Worm (Caenorhabditis elegans) whole organism, young adult: ENCODE measurements around the gene F11E6.4.
A peak's percentile ranks its signal among the peaks of the same experiment; 100 is the strongest.

ENCODE experiments used
- B0019.2 ChIP-seq: fragments of 200-800 bp; sonication (Bioruptor generic); conservative IDR thresholded peaks from 2 replicates; pipeline ENCODE4 v1.3.6; 2022; ENCODE audit warnings: missing genetic modification reagents, missing genetic modification characterization, missing compliant biosample characterization
- B0261.1 ChIP-seq: sonication (generic microtip); optimal IDR thresholded peaks from 2 replicates; lab custom pipeline; 2016; ENCODE audit warnings: mild to moderate bottlenecking, missing genetic modification characterization, moderate library complexity, missing compliant biosample characterization
- B0336.3 ChIP-seq: fragments of 200-800 bp; sonication (Bioruptor generic); IDR thresholded peaks from 2 replicates; pipeline ENCODE4 v1.3.6; 2022; ENCODE audit warnings: missing genetic modification characterization, missing compliant biosample characterization
- C06A6.2 ChIP-seq: fragments of 200-800 bp; sonication (Bioruptor generic); conservative IDR thresholded peaks from 2 replicates; pipeline ENCODE4 v1.3.6; 2022; ENCODE audit warnings: missing genetic modification characterization, missing compliant biosample characterization
- F23B12.7 ChIP-seq: sonication (generic microtip); optimal IDR thresholded peaks from 2 replicates; lab custom pipeline; 2017; ENCODE audit warnings: missing genetic modification characterization, mild to moderate bottlenecking, missing compliant biosample characterization, antibody characterized with exemption, moderate library complexity; ENCODE audit not compliant: insufficient read depth
- F39B2.1 ChIP-seq: fragments of 200-800 bp; sonication (Bioruptor generic); IDR thresholded peaks from 2 replicates; pipeline ENCODE4 v1.3.6; 2022; ENCODE audit warnings: missing genetic modification reagents, missing genetic modification characterization, missing compliant biosample characterization
- T07F8.4 ChIP-seq: sonication (generic microtip); optimal IDR thresholded peaks from 2 replicates; lab custom pipeline; 2016; ENCODE audit warnings: mild to moderate bottlenecking, missing genetic modification characterization, moderate library complexity, missing compliant biosample characterization
- Y56A3A.18 ChIP-seq: fragments of 200-800 bp; sonication (Bioruptor generic); IDR thresholded peaks from 2 replicates; pipeline ENCODE4 v1.3.6; 2022; ENCODE audit warnings: missing genetic modification reagents, missing genetic modification characterization, missing compliant biosample characterization
- Y67H2A.10 ChIP-seq: fragments of 200-800 bp; sonication (Bioruptor generic); conservative IDR thresholded peaks from 2 replicates; pipeline ENCODE4 v1.3.6; 2022; ENCODE audit warnings: missing genetic modification reagents, missing genetic modification characterization, missing compliant biosample characterization
- ZK185.1 ChIP-seq: sonication (generic microtip); optimal IDR thresholded peaks from 2 replicates; lab custom pipeline; 2016; ENCODE audit warnings: mild to moderate bottlenecking, missing genetic modification characterization, missing compliant biosample characterization; ENCODE audit not compliant: poor library complexity, severe bottlenecking
- akir-1 ChIP-seq: fragments of 200-800 bp; sonication (Bioruptor generic); optimal IDR thresholded peaks from 2 replicates; lab custom pipeline; 2018; ENCODE audit warnings: mild to moderate bottlenecking, missing genetic modification characterization, moderate library complexity, missing compliant biosample characterization
- ama-1 ChIP-seq, 3 experiments: fragments of 150-350 bp in 1 of 3; sonication (generic microtip) in 2 of 3; optimal IDR thresholded peaks; 2 replicates each; lab custom pipeline; 2014 to 2018; ENCODE audit warnings: missing biosample characterization in 2 of 3, missing genetic modification characterization in 2 of 3, missing genetic modification reagents in 2 of 3
- aptf-2 ChIP-seq: fragments of 200-800 bp; sonication (Bioruptor generic); conservative IDR thresholded peaks from 2 replicates; pipeline ENCODE4 v1.3.6; 2022; ENCODE audit warnings: missing genetic modification reagents, missing genetic modification characterization, missing compliant biosample characterization
- athp-1 ChIP-seq: sonication (generic microtip); optimal IDR thresholded peaks from 2 replicates; lab custom pipeline; 2017; ENCODE audit warnings: mild to moderate bottlenecking, missing genetic modification characterization, missing compliant biosample characterization
- attf-3 ChIP-seq: fragments of 200-800 bp; sonication (Bioruptor generic); conservative IDR thresholded peaks from 2 replicates; pipeline ENCODE4 v1.3.6; 2022; ENCODE audit warnings: missing genetic modification reagents, missing genetic modification characterization, missing compliant biosample characterization
- attf-5 ChIP-seq: fragments of 200-800 bp; sonication (Bioruptor generic); optimal IDR thresholded peaks from 2 replicates; lab custom pipeline; 2018; ENCODE audit warnings: mild to moderate bottlenecking, missing genetic modification characterization, missing compliant biosample characterization
- bed-1 ChIP-seq: fragments of 200-800 bp; sonication (Bioruptor generic); IDR thresholded peaks from 2 replicates; pipeline ENCODE4 v1.3.6; 2022; ENCODE audit warnings: missing genetic modification reagents, missing genetic modification characterization, missing compliant biosample characterization
- bed-2 ChIP-seq: fragments of 200-800 bp; sonication (Bioruptor generic); IDR thresholded peaks from 2 replicates; pipeline ENCODE4 v1.3.6; 2022; ENCODE audit warnings: missing genetic modification reagents, missing genetic modification characterization, missing compliant biosample characterization
- ceh-79 ChIP-seq: sonication (generic microtip); optimal IDR thresholded peaks from 2 replicates; lab custom pipeline; 2017; ENCODE audit warnings: mild to moderate bottlenecking, missing genetic modification characterization, missing compliant biosample characterization
- die-1 ChIP-seq: sonication (generic microtip); optimal IDR thresholded peaks from 2 replicates; lab custom pipeline; 2016; ENCODE audit warnings: missing genotype, mild to moderate bottlenecking, missing genetic modification characterization, missing compliant biosample characterization
- ets-4 ChIP-seq: fragments of 200-800 bp; sonication (Bioruptor generic); optimal IDR thresholded peaks from 2 replicates; lab custom pipeline; 2018; ENCODE audit warnings: mild to moderate bottlenecking, missing genetic modification characterization, missing compliant biosample characterization
- fkh-3 ChIP-seq: sonication (generic microtip); optimal IDR thresholded peaks from 2 replicates; lab custom pipeline; 2016; ENCODE audit warnings: mild to moderate bottlenecking, missing genetic modification characterization, missing compliant biosample characterization
- gei-17 ChIP-seq: fragments of 200-800 bp; sonication (Bioruptor generic); optimal IDR thresholded peaks from 2 replicates; lab custom pipeline; 2018; ENCODE audit warnings: mild to moderate bottlenecking, missing genetic modification characterization, missing compliant biosample characterization
- him-1 ChIP-seq: sonication (generic microtip); optimal IDR thresholded peaks from 2 replicates; lab custom pipeline; 2016; ENCODE audit warnings: missing genotype, missing genetic modification reagents, missing genetic modification characterization, missing compliant biosample characterization
- hlh-12 ChIP-seq: sonication (generic microtip); optimal IDR thresholded peaks from 2 replicates; lab custom pipeline; 2016; ENCODE audit warnings: missing genetic modification characterization, missing compliant biosample characterization
- hlh-26 ChIP-seq: fragments of 200-800 bp; sonication (Bioruptor generic); conservative IDR thresholded peaks from 2 replicates; pipeline ENCODE4 v1.3.6; 2022; ENCODE audit warnings: missing genetic modification reagents, missing genetic modification characterization, missing compliant biosample characterization
- hrde-1 ChIP-seq: sonication (generic microtip); optimal IDR thresholded peaks from 2 replicates; lab custom pipeline; 2016; ENCODE audit warnings: missing genetic modification characterization, mild to moderate bottlenecking, missing compliant biosample characterization, moderate library complexity, missing genotype, missing genetic modification reagents, borderline replicate concordance
- lag-1 ChIP-seq: fragments of 200-800 bp; sonication (Bioruptor generic); IDR thresholded peaks from 2 replicates; pipeline ENCODE4 v1.3.6; 2022; ENCODE audit warnings: missing genetic modification reagents, missing genetic modification characterization, missing compliant biosample characterization
- let-526 ChIP-seq: fragments of 200-800 bp; sonication (Bioruptor generic); IDR thresholded peaks from 2 replicates; pipeline ENCODE4 v1.3.6; 2022; ENCODE audit warnings: missing genetic modification reagents, missing genetic modification characterization, missing compliant biosample characterization
- let-607 ChIP-seq, 2 experiments: fragments of 200-800 bp in 1 of 2; sonication (Bioruptor generic) in 1 of 2; sonication (generic microtip) in 1 of 2; optimal IDR thresholded peaks; 2 replicates each; lab custom pipeline; 2016 to 2018; ENCODE audit warnings: mild to moderate bottlenecking in 2 of 2, missing compliant biosample characterization in 2 of 2, missing genetic modification characterization in 2 of 2, moderate library complexity in 2 of 2, missing genotype in 1 of 2
- lin-35 ChIP-seq, 3 experiments: fragments of 150-350 bp in 2 of 3; sonication (generic microtip) in 1 of 3; optimal IDR thresholded peaks; 2 replicates each; lab custom pipeline; 2014 to 2018; ENCODE audit warnings: missing biosample characterization in 3 of 3, missing genetic modification characterization in 3 of 3, missing genetic modification reagents in 3 of 3
- madf-3 ChIP-seq: fragments of 200-800 bp; sonication (Bioruptor generic); IDR thresholded peaks from 2 replicates; pipeline ENCODE4 v1.3.6; 2022; ENCODE audit warnings: missing genetic modification reagents, missing genetic modification characterization, missing compliant biosample characterization
- madf-6 ChIP-seq: fragments of 200-800 bp; sonication (Bioruptor generic); IDR thresholded peaks from 2 replicates; pipeline ENCODE4 v1.3.6; 2022; ENCODE audit warnings: missing genetic modification reagents, missing genetic modification characterization, missing compliant biosample characterization
- mel-28 ChIP-seq: sonication (generic microtip); optimal IDR thresholded peaks from 2 replicates; lab custom pipeline; 2016; ENCODE audit warnings: borderline replicate concordance, mild to moderate bottlenecking, missing genetic modification characterization, missing compliant biosample characterization
- mes-4 ChIP-seq: sonication (generic microtip); optimal IDR thresholded peaks from 2 replicates; lab custom pipeline; 2016; ENCODE audit warnings: missing genotype, missing genetic modification characterization, missing compliant biosample characterization
- nfyb-1 ChIP-seq: fragments of 200-800 bp; sonication (Bioruptor generic); IDR thresholded peaks from 2 replicates; pipeline ENCODE4 v1.3.6; 2022; ENCODE audit warnings: missing genetic modification reagents, missing genetic modification characterization, missing compliant biosample characterization
- pbrm-1 ChIP-seq: fragments of 200-800 bp; sonication (Bioruptor generic); IDR thresholded peaks from 2 replicates; pipeline ENCODE4 v1.3.6; 2022; ENCODE audit warnings: missing genetic modification reagents, missing genetic modification characterization, missing compliant biosample characterization
- pha-4 ChIP-seq: fragments of 150-350 bp; sonication (generic microtip); optimal IDR thresholded peaks from 2 replicates; lab custom pipeline; 2014; ENCODE audit warnings: missing biosample characterization, missing genetic modification reagents, missing genetic modification characterization
- rcor-1 ChIP-seq: fragments of 200-800 bp; sonication (Bioruptor generic); IDR thresholded peaks from 2 replicates; pipeline ENCODE4 v1.3.6; 2022; ENCODE audit warnings: missing genetic modification reagents, missing genetic modification characterization, missing compliant biosample characterization
- repo-1 ChIP-seq: sonication (generic microtip); optimal IDR thresholded peaks from 2 replicates; lab custom pipeline; 2017; ENCODE audit warnings: mild to moderate bottlenecking, missing genetic modification characterization, missing compliant biosample characterization
- snpc-1.3 ChIP-seq: sonication (generic microtip); optimal IDR thresholded peaks from 2 replicates; lab custom pipeline; 2017; ENCODE audit warnings: missing genetic modification characterization, mild to moderate bottlenecking, missing compliant biosample characterization, antibody characterized with exemption, moderate library complexity, missing genotype, missing genetic modification reagents; ENCODE audit not compliant: insufficient read depth
- snpc-3.4 ChIP-seq: sonication (generic microtip); optimal IDR thresholded peaks from 2 replicates; lab custom pipeline; 2017; ENCODE audit warnings: missing genetic modification characterization, mild to moderate bottlenecking, missing compliant biosample characterization, antibody characterized with exemption, moderate library complexity, missing genotype, missing genetic modification reagents
- sptf-2 ChIP-seq: fragments of 200-800 bp; sonication (Bioruptor generic); optimal IDR thresholded peaks from 2 replicates; lab custom pipeline; 2018; ENCODE audit warnings: mild to moderate bottlenecking, missing genetic modification characterization, missing compliant biosample characterization
- tbp1 ChIP-seq: fragments of 200-800 bp; sonication (Bioruptor generic); optimal IDR thresholded peaks from 2 replicates; lab custom pipeline; 2018; ENCODE audit warnings: mild to moderate bottlenecking, missing genetic modification characterization, missing compliant biosample characterization
- tlf-1 ChIP-seq: fragments of 200-800 bp; sonication (Bioruptor generic); optimal IDR thresholded peaks from 2 replicates; lab custom pipeline; 2018; ENCODE audit warnings: mild to moderate bottlenecking, missing genetic modification characterization, missing compliant biosample characterization
- xnd-1 ChIP-seq: sonication (generic microtip); optimal IDR thresholded peaks from 2 replicates; lab custom pipeline; 2016; ENCODE audit warnings: missing genotype, missing genetic modification reagents, missing genetic modification characterization, missing compliant biosample characterization
- ztf-22 ChIP-seq: fragments of 200-800 bp; sonication (Bioruptor generic); optimal IDR thresholded peaks from 2 replicates; lab custom pipeline; 2018; ENCODE audit warnings: mild to moderate bottlenecking, missing genetic modification characterization, moderate library complexity, missing compliant biosample characterization

F11E6.4 gene

DNA sequence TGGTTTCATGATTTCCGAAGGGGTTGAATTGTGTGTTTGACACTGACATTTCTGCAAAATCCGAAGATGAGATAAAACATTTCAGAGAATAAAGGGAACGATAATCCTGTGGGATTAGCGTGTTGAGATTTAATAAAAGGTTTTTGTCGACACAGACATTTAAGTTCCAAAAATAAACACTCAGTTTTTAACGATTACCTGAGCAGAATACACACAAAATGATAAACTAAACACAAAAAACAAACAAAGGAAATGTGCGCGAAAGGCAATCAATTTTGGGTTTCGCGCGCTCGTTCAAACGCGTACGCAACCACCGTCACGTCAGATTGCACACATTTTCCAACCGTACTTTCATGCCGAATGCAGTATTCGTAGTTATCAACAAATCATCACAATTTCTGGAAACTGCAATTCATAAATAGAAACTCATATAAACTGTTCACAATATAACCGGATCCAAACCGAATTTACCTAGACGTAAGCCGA is 8.9 kb downstream of the F11E6.4 start, which contains the start of gene rif-1.1 (continued):
- no peak for TF ChIP-seq C06A6.2 (GFP tag; lab: Robert Waterston, UW)
- TF ChIP-seq B0261.1, result no peak
- no peak for TF ChIP-seq pha-4 (tag; lab: Kevin White, UChicago)
- TF ChIP-seq ets-4 (GFP tag; lab: Kevin White, UChicago), result no peak
- TF ChIP-seq ZK185.1 (tag; lab: Kevin White, UChicago), result peak; percentile 8
- no peak for TF ChIP-seq athp-1 (tag; lab: Kevin White, UChicago)
- no peak for TF ChIP-seq Y56A3A.18 (GFP tag; lab: Robert Waterston, UW)
- no peak for TF ChIP-seq hlh-12 (tag; lab: Kevin White, UChicago)
- no peak for TF ChIP-seq ztf-22
- TF ChIP-seq T07F8.4 (tag; lab: Kevin White, UChicago), result no peak
- TF ChIP-seq him-1 (tag; lab: Kevin White, UChicago), result no peak
- no peak for TF ChIP-seq gei-17 (GFP tag; lab: Kevin White, UChicago)
- TF ChIP-seq xnd-1 (tag; lab: Kevin White, UChicago), result peak; percentile 65
- TF ChIP-seq F23B12.7, result no peak
- TF ChIP-seq bed-2, result no peak
- TF ChIP-seq attf-3, result no peak
- no peak for TF ChIP-seq repo-1 (tag; lab: Kevin White, UChicago)
- no peak for TF ChIP-seq let-526
- TF ChIP-seq aptf-2, result peak; percentile 50; the same call in 1 of the 2 replicates
- no peak for TF ChIP-seq ceh-79 (tag; lab: Kevin White, UChicago)
- peak; percentile 7 for TF ChIP-seq snpc-1.3
- TF ChIP-seq die-1 (tag; lab: Kevin White, UChicago), result no peak
- TF ChIP-seq madf-3 (GFP tag; lab: Robert Waterston, UW), result peak; percentile 87
- peak; percentile 67 for TF ChIP-seq snpc-3.4 (tag; lab: Kevin White, UChicago)
- no peak for TF ChIP-seq mel-28 (tag; lab: Kevin White, UChicago)
- TF ChIP-seq lag-1 (GFP tag; lab: Robert Waterston, UW), result no peak
- TF ChIP-seq let-607 (tag; optimal IDR thresholded peaks at IDR 0.05; lab: Kevin White, UChicago), result no peak
- TF ChIP-seq tlf-1 (GFP tag; lab: Kevin White, UChicago), result no peak
- no peak for TF ChIP-seq sptf-2 (GFP tag; lab: Kevin White, UChicago)
- no peak for TF ChIP-seq bed-1 (GFP tag; lab: Robert Waterston, UW)
- peak; percentile 59 for TF ChIP-seq tbp1 (GFP tag; lab: Kevin White, UChicago)
- no peak for TF ChIP-seq hrde-1 (tag; lab: Kevin White, UChicago)
- TF ChIP-seq B0336.3 (GFP tag; lab: Robert Waterston, UW), result 0 out of 2 replicates have a peak, but pooled peaks have one; percentile 25
- peak in 1 of 3 experiments; percentile 43 for TF ChIP-seq lin-35 (GFP tag; optimal IDR thresholded peaks at IDR 0.05; lab: Kevin White, UChicago)
- TF ChIP-seq fkh-3 (tag; lab: Kevin White, UChicago), result no peak
- TF ChIP-seq attf-5 (GFP tag; lab: Kevin White, UChicago), result no peak
- no peak for TF ChIP-seq hlh-26 (GFP tag; lab: Robert Waterston, UW)
- TF ChIP-seq pbrm-1, result peak; percentile 75
- no peak for TF ChIP-seq nfyb-1 (GFP tag; lab: Robert Waterston, UW)
- no peak for TF ChIP-seq F39B2.1 (GFP tag; lab: Robert Waterston, UW)
- TF ChIP-seq mes-4 (tag; lab: Kevin White, UChicago), result no peak
- TF ChIP-seq rcor-1 (GFP tag; lab: Robert Waterston, UW), result peak; percentile 48; the same call in 1 of the 2 replicates
- TF ChIP-seq Y67H2A.10, result no peak
- TF ChIP-seq madf-6 (GFP tag; lab: Robert Waterston, UW), result peak; percentile 92
- peak; percentile 64 for TF ChIP-seq B0019.2 (GFP tag; lab: Robert Waterston, UW)
- TF ChIP-seq ama-1 (optimal IDR thresholded peaks at IDR 0.05; lab: Kevin White, UChicago), result no peak
- TF ChIP-seq ama-1 (GFP tag; optimal IDR thresholded peaks at IDR 0.05; lab: Kevin White, UChicago), result no peak
- no peak for TF ChIP-seq akir-1
